Worm (Caenorhabditis elegans) whole organism, young adult: ENCODE data around the gene ugt-6.

Source experiments
- F33H1.4 ChIP-seq: fragments of 200-800 bp; sonication (Bioruptor generic); IDR thresholded peaks from 2 replicates; pipeline ENCODE4 v1.3.6; 2022; ENCODE audit warnings: missing genetic modification reagents, missing genetic modification characterization, missing compliant biosample characterization
- F39B2.1 ChIP-seq: fragments of 200-800 bp; sonication (Bioruptor generic); IDR thresholded peaks from 2 replicates; pipeline ENCODE4 v1.3.6; 2022; ENCODE audit warnings: missing genetic modification reagents, missing genetic modification characterization, missing compliant biosample characterization
- Y53G8AR.9 ChIP-seq: fragments of 200-800 bp; sonication (Bioruptor generic); conservative IDR thresholded peaks from 2 replicates; pipeline ENCODE4 v1.3.6; 2022; ENCODE audit warnings: missing genetic modification reagents, missing genetic modification characterization, missing compliant biosample characterization
- Y67H2A.10 ChIP-seq: fragments of 200-800 bp; sonication (Bioruptor generic); conservative IDR thresholded peaks from 2 replicates; pipeline ENCODE4 v1.3.6; 2022; ENCODE audit warnings: missing genetic modification reagents, missing genetic modification characterization, missing compliant biosample characterization
- ZK185.1 ChIP-seq: sonication (generic microtip); optimal IDR thresholded peaks from 2 replicates; lab custom pipeline; 2016; ENCODE audit warnings: mild to moderate bottlenecking, missing genetic modification characterization, missing compliant biosample characterization; ENCODE audit not compliant: poor library complexity, severe bottlenecking
- aptf-3 ChIP-seq: fragments of 200-800 bp; sonication (Bioruptor generic); IDR thresholded peaks from 2 replicates; pipeline ENCODE4 v1.3.6; 2022; ENCODE audit warnings: missing genetic modification characterization, missing compliant biosample characterization
- bed-2 ChIP-seq: fragments of 200-800 bp; sonication (Bioruptor generic); IDR thresholded peaks from 2 replicates; pipeline ENCODE4 v1.3.6; 2022; ENCODE audit warnings: missing genetic modification reagents, missing genetic modification characterization, missing compliant biosample characterization
- cebp-1 ChIP-seq, 2 experiments: fragments of 200-800 bp in 1 of 2; sonication (Bioruptor generic) in 1 of 2; sonication (generic microtip) in 1 of 2; IDR thresholded peaks in 1 of 2; optimal IDR thresholded peaks in 1 of 2; 2 replicates each; pipeline versions ENCODE4 v1.3.6 to Lab custom; 2017 to 2022; ENCODE audit warnings: missing compliant biosample characterization in 2 of 2, missing genetic modification characterization in 2 of 2, mild to moderate bottlenecking in 1 of 2, missing genetic modification reagents in 1 of 2, moderate library complexity in 1 of 2
- cebp-2 ChIP-seq: fragments of 200-800 bp; sonication (Bioruptor generic); IDR thresholded peaks from 2 replicates; pipeline ENCODE4 v1.3.6; 2022; ENCODE audit warnings: missing genetic modification characterization, missing compliant biosample characterization
- ceh-40 ChIP-seq: fragments of 200-800 bp; sonication (Bioruptor generic); IDR thresholded peaks from 2 replicates; pipeline ENCODE4 v1.3.6; 2022; ENCODE audit warnings: missing genetic modification characterization, missing compliant biosample characterization
- chd-7 ChIP-seq: sonication (generic microtip); optimal IDR thresholded peaks from 2 replicates; lab custom pipeline; 2016; ENCODE audit warnings: mild to moderate bottlenecking, missing genetic modification characterization, moderate library complexity, missing compliant biosample characterization
- die-1 ChIP-seq: sonication (generic microtip); optimal IDR thresholded peaks from 2 replicates; lab custom pipeline; 2016; ENCODE audit warnings: missing genotype, mild to moderate bottlenecking, missing genetic modification characterization, missing compliant biosample characterization
- dox-1 ChIP-seq: fragments of 200-800 bp; sonication (Bioruptor generic); IDR thresholded peaks from 2 replicates; pipeline ENCODE4 v1.3.6; 2022; ENCODE audit warnings: missing genetic modification reagents, missing genetic modification characterization, missing compliant biosample characterization
- dpff-1 ChIP-seq: sonication (generic microtip); optimal IDR thresholded peaks from 2 replicates; lab custom pipeline; 2017; ENCODE audit warnings: mild to moderate bottlenecking, missing genetic modification characterization, missing compliant biosample characterization
- dpl-1 ChIP-seq: fragments of 150-350 bp; optimal IDR thresholded peaks from 2 replicates; lab custom pipeline; 2014; ENCODE audit warnings: missing biosample characterization, missing genetic modification reagents, missing genetic modification characterization
- efl-1 ChIP-seq: fragments of 150-350 bp; optimal IDR thresholded peaks from 2 replicates; lab custom pipeline; 2014; ENCODE audit warnings: missing biosample characterization, missing genetic modification reagents, missing genetic modification characterization
- gei-17 ChIP-seq: fragments of 200-800 bp; sonication (Bioruptor generic); optimal IDR thresholded peaks from 2 replicates; lab custom pipeline; 2018; ENCODE audit warnings: mild to moderate bottlenecking, missing genetic modification characterization, missing compliant biosample characterization
- him-1 ChIP-seq: sonication (generic microtip); optimal IDR thresholded peaks from 2 replicates; lab custom pipeline; 2016; ENCODE audit warnings: missing genotype, missing genetic modification reagents, missing genetic modification characterization, missing compliant biosample characterization
- hlh-12 ChIP-seq: sonication (generic microtip); optimal IDR thresholded peaks from 2 replicates; lab custom pipeline; 2016; ENCODE audit warnings: missing genetic modification characterization, missing compliant biosample characterization
- hsf-1 ChIP-seq: fragments of 200-800 bp; sonication (Bioruptor generic); IDR thresholded peaks from 2 replicates; pipeline ENCODE4 v1.3.6; 2022; ENCODE audit warnings: missing genetic modification reagents, missing genetic modification characterization, missing compliant biosample characterization
- let-526 ChIP-seq: fragments of 200-800 bp; sonication (Bioruptor generic); IDR thresholded peaks from 2 replicates; pipeline ENCODE4 v1.3.6; 2022; ENCODE audit warnings: missing genetic modification reagents, missing genetic modification characterization, missing compliant biosample characterization
- lin-35 ChIP-seq, 3 experiments: fragments of 150-350 bp in 2 of 3; sonication (generic microtip) in 1 of 3; optimal IDR thresholded peaks; 2 replicates each; lab custom pipeline; 2014 to 2018; ENCODE audit warnings: missing biosample characterization in 3 of 3, missing genetic modification characterization in 3 of 3, missing genetic modification reagents in 3 of 3
- lin-54 ChIP-seq: fragments of 200-800 bp; sonication (Bioruptor generic); optimal IDR thresholded peaks from 2 replicates; lab custom pipeline; 2018; ENCODE audit warnings: mild to moderate bottlenecking, missing genetic modification characterization, missing compliant biosample characterization
- lsl-1 ChIP-seq: fragments of 200-800 bp; sonication (Bioruptor generic); optimal IDR thresholded peaks from 2 replicates; lab custom pipeline; 2018; ENCODE audit warnings: mild to moderate bottlenecking, missing genetic modification characterization, moderate library complexity, missing compliant biosample characterization
- lsy-27 ChIP-seq: sonication (generic microtip); optimal IDR thresholded peaks from 2 replicates; lab custom pipeline; 2017; ENCODE audit warnings: missing genetic modification characterization, mild to moderate bottlenecking, missing compliant biosample characterization, antibody characterized with exemption, missing genotype, borderline replicate concordance; ENCODE audit not compliant: insufficient read depth
- mel-28 ChIP-seq: sonication (generic microtip); optimal IDR thresholded peaks from 2 replicates; lab custom pipeline; 2016; ENCODE audit warnings: borderline replicate concordance, mild to moderate bottlenecking, missing genetic modification characterization, missing compliant biosample characterization
- mxl-1 ChIP-seq: sonication (generic microtip); optimal IDR thresholded peaks from 2 replicates; lab custom pipeline; 2016; ENCODE audit warnings: missing genetic modification characterization, missing compliant biosample characterization
- nfya-1 ChIP-seq: sonication (generic microtip); optimal IDR thresholded peaks from 2 replicates; lab custom pipeline; 2017; ENCODE audit warnings: antibody characterized with exemption, missing compliant biosample characterization, missing genetic modification characterization, borderline replicate concordance; ENCODE audit not compliant: insufficient read depth
- nfya-2 ChIP-seq: fragments of 200-800 bp; sonication (Bioruptor generic); IDR thresholded peaks from 2 replicates; pipeline ENCODE4 v1.3.6; 2022; ENCODE audit warnings: missing genetic modification reagents, missing genetic modification characterization, missing compliant biosample characterization
- nhr-27 ChIP-seq: fragments of 200-800 bp; sonication (Bioruptor generic); optimal IDR thresholded peaks from 2 replicates; lab custom pipeline; 2018; ENCODE audit warnings: mild to moderate bottlenecking, missing genetic modification characterization, moderate library complexity, missing compliant biosample characterization
- nhr-80 ChIP-seq: sonication (generic microtip); optimal IDR thresholded peaks from 2 replicates; lab custom pipeline; 2016; ENCODE audit warnings: missing genetic modification characterization, missing compliant biosample characterization
- nhr-90 ChIP-seq: sonication (generic microtip); optimal IDR thresholded peaks from 2 replicates; lab custom pipeline; 2016; ENCODE audit warnings: missing genotype, mild to moderate bottlenecking, missing genetic modification characterization, missing compliant biosample characterization
- pha-4 ChIP-seq: fragments of 150-350 bp; sonication (generic microtip); optimal IDR thresholded peaks from 2 replicates; lab custom pipeline; 2014; ENCODE audit warnings: missing biosample characterization, missing genetic modification reagents, missing genetic modification characterization
- rcor-1 ChIP-seq: fragments of 200-800 bp; sonication (Bioruptor generic); IDR thresholded peaks from 2 replicates; pipeline ENCODE4 v1.3.6; 2022; ENCODE audit warnings: missing genetic modification reagents, missing genetic modification characterization, missing compliant biosample characterization
- sdz-38 ChIP-seq: sonication (generic microtip); optimal IDR thresholded peaks from 2 replicates; lab custom pipeline; 2016; ENCODE audit warnings: missing genotype, missing genetic modification characterization, missing compliant biosample characterization
- sea-2 ChIP-seq: fragments of 200-800 bp; sonication (Bioruptor generic); IDR thresholded peaks from 2 replicates; pipeline ENCODE4 v1.3.6; 2022; ENCODE audit warnings: missing genetic modification characterization, missing compliant biosample characterization
- snpc-3.4 ChIP-seq: sonication (generic microtip); optimal IDR thresholded peaks from 2 replicates; lab custom pipeline; 2017; ENCODE audit warnings: missing genetic modification characterization, mild to moderate bottlenecking, missing compliant biosample characterization, antibody characterized with exemption, moderate library complexity, missing genotype, missing genetic modification reagents
- snpc-4 ChIP-seq, 5 experiments: fragments of 150-350 bp in 1 of 5; sonication (generic microtip) in 4 of 5; optimal IDR thresholded peaks; 2 replicates each; lab custom pipeline; 2014 to 2018; ENCODE audit warnings: missing genetic modification characterization in 5 of 5, missing biosample characterization in 3 of 5, antibody characterized with exemption in 2 of 5, mild to moderate bottlenecking in 2 of 5, missing compliant biosample characterization in 2 of 5, missing genotype in 2 of 5, moderate library complexity in 2 of 5, missing genetic modification reagents in 1 of 5
- tbx-9 ChIP-seq: sonication (generic microtip); optimal IDR thresholded peaks from 2 replicates; lab custom pipeline; 2016; ENCODE audit warnings: borderline replicate concordance, missing genetic modification characterization, inconsistent platforms, missing compliant biosample characterization
- unc-62 ChIP-seq: fragments of 150-350 bp; optimal IDR thresholded peaks from 2 replicates; lab custom pipeline; 2014; ENCODE audit warnings: missing biosample characterization, missing genetic modification reagents, missing genetic modification characterization
- xnd-1 ChIP-seq: sonication (generic microtip); optimal IDR thresholded peaks from 2 replicates; lab custom pipeline; 2016; ENCODE audit warnings: missing genotype, missing genetic modification reagents, missing genetic modification characterization, missing compliant biosample characterization
- ztf-26 ChIP-seq: sonication (generic microtip); optimal IDR thresholded peaks from 2 replicates; lab custom pipeline; 2017; ENCODE audit warnings: missing genetic modification characterization, missing compliant biosample characterization
- ztf-3 ChIP-seq: fragments of 200-800 bp; sonication (Bioruptor generic); optimal IDR thresholded peaks from 2 replicates; lab custom pipeline; 2018; ENCODE audit warnings: mild to moderate bottlenecking, missing genetic modification characterization, missing compliant biosample characterization
- ztf-6 ChIP-seq: fragments of 200-800 bp; sonication (Bioruptor generic); IDR thresholded peaks from 2 replicates; pipeline ENCODE4 v1.3.6; 2022; ENCODE audit warnings: missing genetic modification reagents, missing genetic modification characterization, missing compliant biosample characterization

The ugt-6 gene

DNA sequence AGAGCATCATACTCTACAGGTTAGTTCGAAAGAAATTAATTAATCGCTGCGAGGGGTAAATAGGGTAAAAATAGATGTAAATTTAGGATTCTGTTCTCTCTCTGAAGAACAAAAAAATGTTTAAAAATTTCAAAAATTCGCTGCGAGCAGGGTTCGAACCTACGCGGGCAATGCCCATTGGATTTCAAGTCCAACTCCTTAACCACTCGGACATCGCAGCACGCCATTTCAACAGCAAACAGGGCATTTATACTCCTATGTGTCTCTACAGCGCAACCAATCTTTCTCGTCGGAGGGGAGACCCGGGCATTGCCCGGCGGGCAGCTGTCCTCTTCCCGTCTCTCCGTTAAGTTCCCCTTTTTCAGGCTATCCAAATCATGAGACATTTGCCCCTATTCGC, 17.8 kb downstream of the ugt-6 start (continued):
- no peak for TF ChIP-seq sdz-38
- peak; percentile 37 for TF ChIP-seq lsl-1 (GFP tag; lab: Kevin White, UChicago)
- no peak for TF ChIP-seq ztf-3 (GFP tag; lab: Kevin White, UChicago)
- TF ChIP-seq mxl-1 (tag; lab: Kevin White, UChicago), result peak; percentile 72
- no peak; the same call in 1 of the 2 replicates for TF ChIP-seq F33H1.4 (GFP tag; lab: Robert Waterston, UW)
- peak; percentile 51 for TF ChIP-seq ztf-26 (tag; lab: Kevin White, UChicago)
- no peak for TF ChIP-seq Y67H2A.10 (GFP tag; lab: Robert Waterston, UW)
- TF ChIP-seq bed-2 (GFP tag; lab: Robert Waterston, UW), result no peak
- peak; percentile 4 for TF ChIP-seq hlh-12 (tag; lab: Kevin White, UChicago)
- no peak; the same call in 1 of the 2 replicates for TF ChIP-seq hsf-1 (GFP tag; lab: Robert Waterston, UW)
- peak; percentile 82 for TF ChIP-seq lsy-27 (tag; lab: Kevin White, UChicago)
- peak; percentile 83 for TF ChIP-seq chd-7
- no peak for TF ChIP-seq dpl-1 (GFP tag; lab: Kevin White, UChicago)
- TF ChIP-seq cebp-2, result peak; percentile 80; the same call in 1 of the 2 replicates
- TF ChIP-seq lin-35 (GFP tag; optimal IDR thresholded peaks at IDR 0.05; lab: Kevin White, UChicago), result no peak
- TF ChIP-seq him-1, result peak; percentile 76
- peak; percentile 60; the same call in 1 of the 2 replicates for TF ChIP-seq let-526 (GFP tag; lab: Robert Waterston, UW)
- TF ChIP-seq ztf-6 (GFP tag; lab: Robert Waterston, UW), result 0 out of 2 replicates have a peak, but pooled peaks have one; percentile 53
- TF ChIP-seq xnd-1 (tag; lab: Kevin White, UChicago), result no peak
- peak; percentile 78; the same call in 1 of the 2 replicates for TF ChIP-seq ceh-40 (GFP tag; lab: Robert Waterston, UW)
- TF ChIP-seq ZK185.1 (tag; lab: Kevin White, UChicago), result peak; percentile 69
- peak; percentile 65 for TF ChIP-seq snpc-3.4 (tag; lab: Kevin White, UChicago)
- peak; percentile 49 for TF ChIP-seq rcor-1
- TF ChIP-seq dpff-1, result no peak
- no peak for TF ChIP-seq F39B2.1 (GFP tag; lab: Robert Waterston, UW)
- TF ChIP-seq snpc-4 (GFP tag; optimal IDR thresholded peaks at IDR 0.05; lab: Kevin White, UChicago), result peak; percentile 44
- peak in 1 of 4 experiments; percentile 68 for TF ChIP-seq snpc-4 (tag; optimal IDR thresholded peaks at IDR 0.05; lab: Kevin White, UChicago)
- TF ChIP-seq nhr-90, result peak; percentile 75
- TF ChIP-seq sea-2 (GFP tag; lab: Robert Waterston, UW), result 0 out of 2 replicates have a peak, but pooled peaks have one; percentile 45
- TF ChIP-seq nhr-27, result peak; percentile 17
- peak; percentile 89 for TF ChIP-seq die-1
- no peak for TF ChIP-seq tbx-9
- TF ChIP-seq mel-28 (tag; lab: Kevin White, UChicago), result peak; percentile 17
- 0 out of 2 replicates have a peak, but pooled peaks have one; percentile 26 for TF ChIP-seq aptf-3
- TF ChIP-seq efl-1 (GFP tag; lab: Kevin White, UChicago), result no peak
- TF ChIP-seq cebp-1 (GFP tag; IDR thresholded peaks at IDR 0.05; lab: Robert Waterston, UW), result 0 out of 2 replicates have a peak, but pooled peaks have one; percentile 60
- TF ChIP-seq cebp-1 (tag; optimal IDR thresholded peaks at IDR 0.05; lab: Kevin White, UChicago), result no peak
- TF ChIP-seq Y53G8AR.9 (GFP tag; lab: Robert Waterston, UW), result no peak

DNA sequence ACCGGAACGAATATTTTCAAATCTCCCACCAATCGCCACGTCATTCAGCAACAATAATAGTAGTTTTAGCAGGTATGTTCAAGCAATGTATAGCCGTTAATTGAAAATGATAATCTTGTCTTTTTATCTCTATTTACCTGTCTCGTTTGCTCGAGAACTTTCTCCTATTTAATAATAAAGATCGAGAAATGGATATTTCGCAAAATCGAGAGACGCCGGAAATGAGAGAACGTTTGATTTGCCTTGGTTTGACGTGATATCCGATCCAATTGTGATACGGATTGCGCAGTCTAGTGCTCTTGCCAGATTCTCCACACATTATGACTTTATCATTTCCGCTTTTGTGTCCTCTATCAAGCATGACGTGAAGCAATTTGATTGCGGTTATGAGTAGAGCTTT, 24.2 kb downstream of the ugt-6 start:
- TF ChIP-seq dpff-1 (no peak), nhr-80 (no peak), lin-35 (GFP tag; optimal IDR thresholded peaks at IDR 0.05; lab: Kevin White, UChicago) (no peak), lin-54 (no peak), nfya-1 (tag; lab: Kevin White, UChicago) (no peak), gei-17 (GFP tag; lab: Kevin White, UChicago) (no peak), unc-62 (GFP tag; lab: Kevin White, UChicago) (no peak), pha-4 (tag; lab: Kevin White, UChicago) (no peak), snpc-3.4 (tag; lab: Kevin White, UChicago) (no peak), dox-1 (GFP tag; lab: Robert Waterston, UW) (no peak), nfya-2 (no peak), efl-1 (GFP tag; lab: Kevin White, UChicago) (no peak)
